Worm (Caenorhabditis elegans): Measurements from ENCODE around the gene Y39G8B.1.
"Not testable (repeated sequence)": the region's sequence is repeated elsewhere in the genome, so short reads cannot be mapped to it uniquely, and the experiment has no call there.

Y39G8B.1 gene

ce11 chrII:13973514-13973913 lies at the start of gene Y39G8B.1:
TSS of gene Y39G8B.1 (minus strand) at chrII:13973812.
- TF ChIP-seq nfya-1 (tag; optimal IDR thresholded peaks at IDR 0.05) (no peak), syd-9 (tag; optimal IDR thresholded peaks at IDR 0.05) (no peak), lin-11 (tag; optimal IDR thresholded peaks at IDR 0.05) (no peak), ahr-1 (tag; optimal IDR thresholded peaks at IDR 0.05) (no peak), ama-1 (optimal IDR thresholded peaks at IDR 0.05) (no peak), elt-4 (tag; optimal IDR thresholded peaks at IDR 0.05) (no peak), ceh-31 (tag; optimal IDR thresholded peaks at IDR 0.05) (no peak), ceh-30 (tag; optimal IDR thresholded peaks at IDR 0.05) (no peak), C38D4.7 (GFP tag; optimal IDR thresholded peaks at IDR 0.05) (no peak), zip-5 (tag; optimal IDR thresholded peaks at IDR 0.05) (no peak), Y22D7AL.16 (tag; optimal IDR thresholded peaks at IDR 0.05) (no peak), unc-3 (GFP tag; conservative IDR thresholded peaks at IDR 0.05) (no peak), unc-3 (tag; optimal IDR thresholded peaks at IDR 0.05) (no peak), ttx-3 (tag; optimal IDR thresholded peaks at IDR 0.05) (no peak), nhr-11 (tag; optimal IDR thresholded peaks at IDR 0.05) (no peak), madf-2 (tag; optimal IDR thresholded peaks at IDR 0.05) (no peak), hlh-13 (GFP tag; optimal IDR thresholded peaks at IDR 0.05) (no peak), fkh-6 (tag; optimal IDR thresholded peaks at IDR 0.05) (no peak), che-1 (tag; optimal IDR thresholded peaks at IDR 0.05) (no peak)

ce11 chrII:14021230-14021629 lies 47.6 kb upstream of the Y39G8B.1 start, which contains the start of gene F01D5.10:
TSS of gene F01D5.10 (minus strand) at chrII:14021330.
- not testable (repeated sequence) for TF ChIP-seq rnt-1, sox-4, ceh-18 (tag; optimal IDR thresholded peaks at IDR 0.05)

ce11 chrII:14019625-14020024 lies 46.0 kb upstream of the Y39G8B.1 start:
- TF ChIP-seq unc-3 (GFP tag; conservative IDR thresholded peaks at IDR 0.05) (0 out of 2 replicates have a peak, but pooled peaks have one; percentile 3), ceh-45 (GFP tag; IDR thresholded peaks at IDR 0.05) (0 out of 2 replicates have a peak, but pooled peaks have one; percentile 11), pat-9 (tag; optimal IDR thresholded peaks at IDR 0.05) (peak; percentile 37)
- TF ChIP-seq unc-3 (tag; optimal IDR thresholded peaks at IDR 0.05), result not testable (repeated sequence)

ce11 chrII:14018887-14019286 lies 45.3 kb upstream of the Y39G8B.1 start:
- TF ChIP-seq ceh-48 (tag; optimal IDR thresholded peaks at IDR 0.05), result peak; percentile 9
- TF ChIP-seq C08G9.2 (tag; optimal IDR thresholded peaks at IDR 0.05), result no peak

ce11 chrII:14018192-14018591 lies 44.6 kb upstream of the Y39G8B.1 start:
- no peak for TF ChIP-seq dmd-4 (tag; optimal IDR thresholded peaks at IDR 0.05; ENCODE audit: borderline replicate concordance)
- no peak for TF ChIP-seq T23F11.4 (GFP tag; optimal IDR thresholded peaks at IDR 0.05)
- peak; percentile 7 for TF ChIP-seq elt-2 (tag; optimal IDR thresholded peaks at IDR 0.05)
- peak; percentile 76 for TF ChIP-seq ama-1 (optimal IDR thresholded peaks at IDR 0.05)
- peak; percentile 9 for TF ChIP-seq nfya-1 (tag; optimal IDR thresholded peaks at IDR 0.05)
- TF ChIP-seq ceh-2 (tag; optimal IDR thresholded peaks at IDR 0.05), result no peak

DNA sequence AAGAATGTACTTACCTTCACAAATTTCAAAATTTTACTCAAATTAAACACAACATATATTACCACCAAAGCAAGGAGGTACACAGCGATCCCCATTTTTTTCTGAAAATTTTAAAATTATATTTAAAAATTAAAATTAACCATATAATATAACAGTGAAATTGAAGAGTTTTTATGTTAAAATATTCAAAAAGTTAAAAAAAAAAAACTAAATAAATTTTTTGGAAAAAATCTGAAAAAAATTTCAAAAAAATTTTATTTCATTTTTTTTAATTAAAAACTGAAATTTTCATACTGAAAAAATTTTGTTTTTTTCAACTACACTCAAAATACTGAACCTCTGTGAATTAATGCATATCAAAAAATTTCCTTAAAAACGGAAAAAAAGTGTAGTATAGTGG lies 43.3 kb upstream of the Y39G8B.1 start, which contains the start of gene cyp-37A1:
Gene cyp-37A1, minus strand, starts transcription at position 101 of the 400 bp plus-strand sequence.
- no peak for TF ChIP-seq K09A11.1 (tag; optimal IDR thresholded peaks at IDR 0.05; ENCODE audit: insufficient read depth)
- no peak for TF ChIP-seq eyg-1 (tag; optimal IDR thresholded peaks at IDR 0.05)
- TF ChIP-seq ceh-14 (tag; optimal IDR thresholded peaks at IDR 0.05), result no peak
- no peak for TF ChIP-seq rnt-1 (tag; optimal IDR thresholded peaks at IDR 0.05)
- no peak for TF ChIP-seq pax-1 (tag; optimal IDR thresholded peaks at IDR 0.05)
- TF ChIP-seq ttx-3 (tag; optimal IDR thresholded peaks at IDR 0.05), result no peak
- no peak for TF ChIP-seq fkh-6 (tag; optimal IDR thresholded peaks at IDR 0.05)
- no peak for TF ChIP-seq C38D4.7 (GFP tag; optimal IDR thresholded peaks at IDR 0.05)
- no peak for TF ChIP-seq lin-11 (tag; optimal IDR thresholded peaks at IDR 0.05)
